Fruit fly (Drosophila melanogaster) whole organism, embryonic: ENCODE data around the gene Pino.

Experiments
- CG10209 ChIP-seq: fragments of 200-800 bp; sonication (Bioruptor generic); optimal IDR thresholded peaks from 3 replicates; lab custom pipeline; 2017; ENCODE audit warnings: missing biosample characterization, mild to moderate bottlenecking, missing genetic modification characterization, missing genetic modification reagents
- CG12391 ChIP-seq: fragments of 200-800 bp; sonication (Bioruptor generic); optimal IDR thresholded peaks from 3 replicates; lab custom pipeline; 2018; ENCODE audit warnings: missing biosample characterization, mild to moderate bottlenecking, missing genetic modification characterization, moderate library complexity
- CG15269 ChIP-seq: fragments of 200-800 bp; sonication (Bioruptor generic); optimal IDR thresholded peaks from 2 replicates; lab custom pipeline; 2018; ENCODE audit warnings: missing biosample characterization, mild to moderate bottlenecking, missing genetic modification characterization, moderate library complexity
- CG17385 ChIP-seq: fragments of 200-800 bp; sonication (Bioruptor generic); optimal IDR thresholded peaks from 3 replicates; lab custom pipeline; 2018; ENCODE audit warnings: missing biosample characterization, mild to moderate bottlenecking, missing genetic modification characterization
- CG2202 ChIP-seq: fragments of 200-800 bp; sonication (Bioruptor generic); optimal IDR thresholded peaks from 2 replicates; lab custom pipeline; 2018; ENCODE audit warnings: missing biosample characterization, mild to moderate bottlenecking, missing genetic modification characterization
- CG2678 ChIP-seq: fragments of 200-800 bp; sonication (Bioruptor generic); optimal IDR thresholded peaks from 3 replicates; lab custom pipeline; 2019; ENCODE audit warnings: missing biosample characterization, mild to moderate bottlenecking, missing genetic modification characterization, moderate library complexity
- CG30403 ChIP-seq: fragments of 200-800 bp; sonication (Bioruptor generic); optimal IDR thresholded peaks from 3 replicates; lab custom pipeline; 2016; ENCODE audit warnings: missing biosample characterization, missing genetic modification characterization
- CG32767 ChIP-seq: fragments of 200-800 bp; sonication (Bioruptor generic); IDR thresholded peaks from 2 replicates; pipeline ENCODE4 v1.3.6; 2022; ENCODE audit warnings: missing biosample characterization, missing genetic modification characterization
- CG43689 ChIP-seq: fragments of 200-800 bp; sonication (Bioruptor generic); IDR thresholded peaks from 2 replicates; pipeline ENCODE4 v1.3.6; 2022; ENCODE audit warnings: missing biosample characterization, missing genetic modification characterization
- CG5245 ChIP-seq: fragments of 200-800 bp; sonication (Bioruptor generic); optimal IDR thresholded peaks from 3 replicates; lab custom pipeline; 2016; ENCODE audit warnings: missing biosample characterization, missing genetic modification characterization
- CG6272 ChIP-seq: fragments of 200-800 bp; sonication (Bioruptor generic); IDR thresholded peaks from 2 replicates; pipeline ENCODE4 v1.3.6; 2022; ENCODE audit warnings: missing biosample characterization, missing genetic modification characterization
- CG9727 ChIP-seq: fragments of 200-800 bp; sonication (Bioruptor generic); optimal IDR thresholded peaks from 3 replicates; lab custom pipeline; 2017; ENCODE audit warnings: missing biosample characterization, mild to moderate bottlenecking, missing genetic modification characterization
- Deaf1 ChIP-seq: fragments of 200-800 bp; optimal IDR thresholded peaks from 3 replicates; lab custom pipeline; 2019; ENCODE audit warnings: missing biosample characterization, mild to moderate bottlenecking, missing genetic modification characterization, moderate library complexity
- ERR ChIP-seq: fragments of 200-800 bp; sonication (Bioruptor generic); optimal IDR thresholded peaks from 2 replicates; lab custom pipeline; 2016; ENCODE audit warnings: missing biosample characterization, missing genetic modification characterization
- Eip74EF ChIP-seq, 2 experiments: fragments of 200-800 bp in 1 of 2; fragments of >200 bp in 1 of 2; sonication (Bioruptor generic) in 1 of 2; optimal IDR thresholded peaks; 2 replicates each; lab custom pipeline; 2017 to 2019; ENCODE audit warnings: missing biosample characterization in 2 of 2, missing genetic modification characterization in 2 of 2, mild to moderate bottlenecking in 1 of 2, moderate library complexity in 1 of 2
- Fer2 ChIP-seq: fragments of 200-800 bp; sonication (Bioruptor generic); optimal IDR thresholded peaks from 2 replicates; lab custom pipeline; 2018; ENCODE audit warnings: missing biosample characterization, mild to moderate bottlenecking, missing genetic modification characterization, moderate library complexity
- Med ChIP-seq: fragments of 200-800 bp; sonication (Bioruptor generic); peaks from one replicate; lab custom pipeline; 2016; ENCODE audit warnings: missing biosample characterization, missing genetic modification characterization, mild to moderate bottlenecking, inconsistent platforms, moderate library complexity
- NC2β ChIP-seq: fragments of 200-800 bp; sonication (Bioruptor generic); optimal IDR thresholded peaks from 2 replicates; lab custom pipeline; 2016; ENCODE audit warnings: missing biosample characterization, missing genetic modification characterization
- PHDP ChIP-seq: fragments of 200-800 bp; sonication (Bioruptor generic); optimal IDR thresholded peaks from 3 replicates; lab custom pipeline; 2018; ENCODE audit warnings: missing biosample characterization, mild to moderate bottlenecking, missing genetic modification characterization, moderate library complexity
- Spps ChIP-seq: fragments of 200-800 bp; sonication (Bioruptor generic); optimal IDR thresholded peaks from 2 replicates; lab custom pipeline; 2018; ENCODE audit warnings: missing biosample characterization, mild to moderate bottlenecking, missing genetic modification characterization
- Ssrp ChIP-seq: fragments of 200-800 bp; sonication (Bioruptor generic); optimal IDR thresholded peaks from 2 replicates; lab custom pipeline; 2018; ENCODE audit warnings: missing biosample characterization, mild to moderate bottlenecking, missing genetic modification characterization, moderate library complexity
- Taf1 ChIP-seq: fragments of 200-800 bp; sonication (Bioruptor generic); IDR thresholded peaks from 2 replicates; pipeline ENCODE4 v1.3.6; 2022; ENCODE audit warnings: missing biosample characterization, missing genetic modification characterization
- abd-A ChIP-seq: fragments of 200-800 bp; sonication (Bioruptor generic); optimal IDR thresholded peaks from 3 replicates; lab custom pipeline; 2019; ENCODE audit warnings: missing biosample characterization, mild to moderate bottlenecking, missing genetic modification characterization, moderate library complexity
- ara ChIP-seq: fragments of 200-800 bp; sonication (Bioruptor generic); IDR thresholded peaks from 2 replicates; pipeline ENCODE4 v1.3.6; 2022; ENCODE audit warnings: missing biosample characterization, missing genetic modification characterization
- ase ChIP-seq: fragments of 200-800 bp; sonication (Bioruptor generic); IDR thresholded peaks from 3 replicates; pipeline ENCODE4 v1.3.6; 2022; ENCODE audit warnings: missing biosample characterization, missing genetic modification characterization
- bbx ChIP-seq: fragments of 200-800 bp; sonication (Bioruptor generic); IDR thresholded peaks from 2 replicates; pipeline ENCODE4 v1.3.6; 2022; ENCODE audit warnings: missing biosample characterization, missing genetic modification characterization; ENCODE audit not compliant: partially characterized antibody
- caup ChIP-seq: fragments of 200-800 bp; sonication (Bioruptor generic); optimal IDR thresholded peaks from 3 replicates; lab custom pipeline; 2017; ENCODE audit warnings: missing biosample characterization, mild to moderate bottlenecking, missing genetic modification characterization, moderate library complexity; ENCODE audit not compliant: severe bottlenecking
- cwo ChIP-seq: fragments of 200-800 bp; sonication (Bioruptor generic); optimal IDR thresholded peaks from 3 replicates; lab custom pipeline; 2017; ENCODE audit warnings: missing biosample characterization, missing genetic modification characterization, mild to moderate bottlenecking, moderate library complexity, missing genetic modification reagents
- dmrt99B ChIP-seq: fragments of 200-800 bp; sonication (Bioruptor generic); optimal IDR thresholded peaks from 2 replicates; lab custom pipeline; 2018; ENCODE audit warnings: missing biosample characterization, mild to moderate bottlenecking, missing genetic modification characterization, moderate library complexity
- dysf ChIP-seq: fragments of 200-800 bp; sonication (Bioruptor generic); IDR thresholded peaks from 3 replicates; pipeline ENCODE4 v1.3.6; 2022; ENCODE audit warnings: missing biosample characterization, missing genetic modification characterization
- ems ChIP-seq: fragments of 200-800 bp; sonication (Bioruptor generic); optimal IDR thresholded peaks from 3 replicates; lab custom pipeline; 2016; ENCODE audit warnings: missing biosample characterization, missing genetic modification characterization
- ewg ChIP-seq: fragments of 200-800 bp; sonication (Bioruptor generic); optimal IDR thresholded peaks from 3 replicates; lab custom pipeline; 2017; ENCODE audit warnings: mild to moderate bottlenecking, missing biosample characterization, missing genetic modification reagents, missing genetic modification characterization
- gcm ChIP-seq: fragments of 200-800 bp; sonication (Bioruptor generic); optimal IDR thresholded peaks from 2 replicates; lab custom pipeline; 2019; ENCODE audit warnings: missing biosample characterization, mild to moderate bottlenecking, missing genetic modification characterization, moderate library complexity
- gro ChIP-seq: fragments of 200-800 bp; sonication (Bioruptor generic); optimal IDR thresholded peaks from 2 replicates; lab custom pipeline; 2016; ENCODE audit warnings: missing biosample characterization, missing genetic modification characterization
- her ChIP-seq: fragments of 200-800 bp; sonication (Bioruptor generic); optimal IDR thresholded peaks from 2 replicates; lab custom pipeline; 2016; ENCODE audit warnings: missing biosample characterization, missing genetic modification characterization
- klu ChIP-seq: fragments of 200-800 bp; sonication (Bioruptor generic); IDR thresholded peaks from 2 replicates; pipeline ENCODE4 v1.3.6; 2022; ENCODE audit warnings: missing biosample characterization, missing genetic modification characterization
- mirr ChIP-seq: fragments of 200-800 bp; sonication (Bioruptor generic); optimal IDR thresholded peaks from 3 replicates; lab custom pipeline; 2018; ENCODE audit warnings: missing biosample characterization, mild to moderate bottlenecking, missing genetic modification characterization
- pan ChIP-seq, 4 experiments: fragments of >200 bp in 3 of 4; fragments of 200-800 bp in 1 of 4; sonication (Bioruptor generic) in 1 of 4; optimal IDR thresholded peaks in 3 of 4; IDR thresholded peaks in 1 of 4; 2 replicates each; pipeline versions ENCODE4 v1.3.6 to Lab custom; 2017 to 2022; ENCODE audit warnings: missing biosample characterization in 2 of 4, missing genetic modification characterization in 2 of 4, mixed read lengths in 1 of 4
- prd ChIP-seq, 3 experiments: fragments of >200 bp in 2 of 3; fragments of 200-800 bp in 1 of 3; sonication (Bioruptor generic) in 1 of 3; optimal IDR thresholded peaks in 2 of 3; IDR thresholded peaks in 1 of 3; 2 replicates in 2 of 3; 3 replicates in 1 of 3; pipeline versions ENCODE4 v1.3.6 to Lab custom; 2017 to 2022; ENCODE audit warnings: missing biosample characterization in 1 of 3, missing genetic modification characterization in 1 of 3
- scrt ChIP-seq: fragments of 200-800 bp; sonication (Bioruptor generic); optimal IDR thresholded peaks from 2 replicates; lab custom pipeline; 2018; ENCODE audit warnings: missing biosample characterization, mild to moderate bottlenecking, missing genetic modification characterization, moderate library complexity
- sd ChIP-seq: fragments of 200-800 bp; sonication (Bioruptor generic); optimal IDR thresholded peaks from 3 replicates; lab custom pipeline; 2018; ENCODE audit warnings: missing biosample characterization, mild to moderate bottlenecking, missing genetic modification characterization, moderate library complexity
- slbo ChIP-seq: fragments of 200-800 bp; sonication (Bioruptor generic); IDR thresholded peaks from 2 replicates; pipeline ENCODE4 v1.3.6; 2022; ENCODE audit warnings: missing biosample characterization, missing genetic modification characterization
- so ChIP-seq: fragments of 200-800 bp; sonication (Bioruptor generic); IDR thresholded peaks from 3 replicates; pipeline ENCODE4 v1.3.6; 2022; ENCODE audit warnings: missing biosample characterization, missing genetic modification characterization
- sob ChIP-seq: fragments of 200-800 bp; sonication (Bioruptor generic); IDR thresholded peaks from 2 replicates; pipeline ENCODE4 v1.3.6; 2022; ENCODE audit warnings: missing biosample characterization, missing genetic modification characterization
- sr ChIP-seq: fragments of 200-800 bp; sonication (Bioruptor generic); IDR thresholded peaks from 3 replicates; pipeline ENCODE4 v1.3.6; 2022; ENCODE audit warnings: missing biosample characterization, missing genetic modification characterization
- wek ChIP-seq: fragments of 200-800 bp; sonication (Bioruptor generic); optimal IDR thresholded peaks from 3 replicates; lab custom pipeline; 2018; ENCODE audit warnings: missing biosample characterization, mild to moderate bottlenecking, missing genetic modification characterization, moderate library complexity

Pino gene

dm6 chr2L:1142730-1143281 lies 14.1 kb upstream of the Pino start, which contains the start of gene MFS3 (continued):
- peak; percentile 99 for TF ChIP-seq ewg (GFP tag; lab: Kevin White, UChicago)
- TF ChIP-seq ase (GFP tag; lab: Robert Waterston, UW): 0 out of 3 replicates have a peak, but pooled peaks have one; percentile 12
- TF ChIP-seq CG2202: no peak
- no peak for TF ChIP-seq CG5245 (GFP tag; lab: Kevin White, UChicago)
- peak in 1 of 2 experiments; percentile 23 for TF ChIP-seq Eip74EF (GFP tag; optimal IDR thresholded peaks at IDR 0.05; lab: Kevin White, UChicago)
- peak; percentile 74 for TF ChIP-seq sd (tag; lab: Kevin White, UChicago)
- peak; percentile 26 for TF ChIP-seq gro (GFP tag; lab: Kevin White, UChicago)
- no peak for TF ChIP-seq ems (GFP tag; lab: Kevin White, UChicago)
- TF ChIP-seq mirr (GFP tag; lab: Kevin White, UChicago): peak; percentile 11
- TF ChIP-seq bbx (GFP tag; lab: Robert Waterston, UW): peak; percentile 38; the same call in 1 of the 2 replicates
- peak; percentile 25 for TF ChIP-seq her
- peak; percentile 3 for TF ChIP-seq CG12391 (tag; lab: Kevin White, UChicago)
- no peak for TF ChIP-seq Ssrp
- no peak for TF ChIP-seq ERR
- no peak for TF ChIP-seq Fer2 (tag; lab: Kevin White, UChicago)
- TF ChIP-seq Taf1 (GFP tag; lab: Robert Waterston, UW): no peak
- TF ChIP-seq CG17385 (GFP tag; lab: Kevin White, UChicago): peak; percentile 40
- peak; percentile 13 for TF ChIP-seq scrt
- TF ChIP-seq gcm (GFP tag; lab: Kevin White, UChicago): peak; percentile 9
- TF ChIP-seq CG32767 (GFP tag; lab: Robert Waterston, UW): no peak
- peak; percentile 71; the same call in 2 of the 3 replicates for TF ChIP-seq so (GFP tag; lab: Robert Waterston, UW)
- TF ChIP-seq klu (GFP tag; lab: Robert Waterston, UW): no peak
- TF ChIP-seq sob (GFP tag; lab: Robert Waterston, UW): 0 out of 2 replicates have a peak, but pooled peaks have one; percentile 26
- TF ChIP-seq dysf (GFP tag; lab: Robert Waterston, UW): 0 out of 3 replicates have a peak, but pooled peaks have one; percentile 22
- TF ChIP-seq NC2β (GFP tag; lab: Kevin White, UChicago): peak; percentile 19
- TF ChIP-seq CG30403: peak; percentile 14
- peak; percentile 6; the same call in 1 of the 2 replicates for TF ChIP-seq CG6272 (GFP tag; lab: Robert Waterston, UW)
- TF ChIP-seq sr (GFP tag; lab: Robert Waterston, UW): peak; percentile 98
- no peak for TF ChIP-seq ara (GFP tag; lab: Robert Waterston, UW)
- peak; percentile 65 for TF ChIP-seq Med (GFP tag; lab: Kevin White, UChicago)
- no peak for TF ChIP-seq Spps (tag; lab: Kevin White, UChicago)
- no peak for TF ChIP-seq wek (GFP tag; lab: Kevin White, UChicago)
- TF ChIP-seq CG2678: peak; percentile 25

dm6 chr2L:1136993-1137392 lies 8.2 kb upstream of the Pino start:
- TF ChIP-seq CG43689: no peak
- peak; percentile 93 for TF ChIP-seq scrt
- peak; percentile 1 for TF ChIP-seq abd-A
- TF ChIP-seq Med (GFP tag; lab: Kevin White, UChicago): peak; percentile 11

DNA sequence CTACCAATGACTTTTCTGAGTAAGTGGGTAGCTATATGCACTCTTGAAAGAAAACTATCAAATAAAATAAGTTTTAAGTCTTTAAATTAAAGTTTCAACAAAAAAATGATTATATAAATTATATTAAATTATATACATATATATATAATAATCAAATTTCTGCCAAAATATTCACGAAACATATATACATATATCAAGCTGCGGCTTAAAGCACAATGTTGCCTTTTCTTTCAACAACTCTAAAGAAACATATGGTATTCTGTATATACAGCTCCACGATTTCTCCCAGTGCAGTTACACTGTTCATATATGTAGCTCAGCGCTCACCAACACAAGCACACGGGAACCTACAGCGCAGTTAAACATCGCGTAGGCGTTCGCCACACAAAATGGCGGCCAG lies 6.7 kb upstream of the Pino start:
- TF ChIP-seq caup (GFP tag; lab: Kevin White, UChicago) (peak; percentile 26), CG12391 (tag; lab: Kevin White, UChicago) (peak; percentile 34), slbo (GFP tag; lab: Robert Waterston, UW) (peak; percentile 32; the same call in 1 of the 2 replicates), Deaf1 (tag; lab: Kevin White, UChicago) (peak; percentile 11), CG9727 (peak; percentile 29), pan (optimal IDR thresholded peaks at IDR 0.05; lab: Kevin White, UChicago) (no peak), pan (GFP tag; optimal IDR thresholded peaks at IDR 0.05 in 1 of 2, IDR thresholded peaks at IDR 0.05 in 1 of 2) (no peak), CG15269 (tag; lab: Kevin White, UChicago) (peak; percentile 34), PHDP (tag; lab: Kevin White, UChicago) (peak; percentile 35), cwo (peak; percentile 28), prd (optimal IDR thresholded peaks at IDR 0.05; lab: Kevin White, UChicago) (no peak), prd (GFP tag; IDR thresholded peaks at IDR 0.05; lab: Robert Waterston, UW) (0 out of 3 replicates have a peak, but pooled peaks have one; percentile 10), CG10209 (GFP tag; lab: Kevin White, UChicago) (peak; percentile 31), dmrt99B (tag; lab: Kevin White, UChicago) (peak; percentile 17)
